Worm (Caenorhabditis elegans) whole organism, young adult: ENCODE results near the gene srw-54.

Source experiments
- B0035.1 ChIP-seq: sonication (generic microtip); optimal IDR thresholded peaks from 2 replicates; lab custom pipeline; 2016; ENCODE audit warnings: missing genetic modification characterization, mild to moderate bottlenecking, missing compliant biosample characterization, missing genotype, missing genetic modification reagents
- B0336.3 ChIP-seq: fragments of 200-800 bp; sonication (Bioruptor generic); IDR thresholded peaks from 2 replicates; pipeline ENCODE4 v1.3.6; 2022; ENCODE audit warnings: missing genetic modification characterization, missing compliant biosample characterization
- F22D6.2 ChIP-seq: sonication (generic microtip); optimal IDR thresholded peaks from 2 replicates; lab custom pipeline; 2016; ENCODE audit warnings: mild to moderate bottlenecking, missing genetic modification characterization, missing compliant biosample characterization
- F33H1.4 ChIP-seq: fragments of 200-800 bp; sonication (Bioruptor generic); IDR thresholded peaks from 2 replicates; pipeline ENCODE4 v1.3.6; 2022; ENCODE audit warnings: missing genetic modification reagents, missing genetic modification characterization, missing compliant biosample characterization
- F52B5.7 ChIP-seq: sonication (generic microtip); optimal IDR thresholded peaks from 2 replicates; lab custom pipeline; 2016; ENCODE audit warnings: mild to moderate bottlenecking, missing genetic modification characterization, missing compliant biosample characterization
- K11D2.4 ChIP-seq: fragments of 200-800 bp; sonication (Bioruptor generic); IDR thresholded peaks from 2 replicates; pipeline ENCODE4 v1.3.6; 2022; ENCODE audit warnings: missing genetic modification reagents, missing genetic modification characterization, missing compliant biosample characterization
- K12H6.12 ChIP-seq: fragments of 200-800 bp; sonication (Bioruptor generic); optimal IDR thresholded peaks from 2 replicates; lab custom pipeline; 2018; ENCODE audit warnings: mild to moderate bottlenecking, missing genetic modification characterization, missing compliant biosample characterization
- Y53F4B.3 ChIP-seq: fragments of 200-800 bp; sonication (Bioruptor generic); IDR thresholded peaks from 2 replicates; pipeline ENCODE4 v1.3.6; 2022; ENCODE audit warnings: missing genetic modification reagents, missing genetic modification characterization, missing compliant biosample characterization
- Y53G8AR.9 ChIP-seq: fragments of 200-800 bp; sonication (Bioruptor generic); conservative IDR thresholded peaks from 2 replicates; pipeline ENCODE4 v1.3.6; 2022; ENCODE audit warnings: missing genetic modification reagents, missing genetic modification characterization, missing compliant biosample characterization
- Y56A3A.18 ChIP-seq: fragments of 200-800 bp; sonication (Bioruptor generic); IDR thresholded peaks from 2 replicates; pipeline ENCODE4 v1.3.6; 2022; ENCODE audit warnings: missing genetic modification reagents, missing genetic modification characterization, missing compliant biosample characterization
- ama-1 ChIP-seq, 3 experiments: fragments of 150-350 bp in 1 of 3; sonication (generic microtip) in 2 of 3; optimal IDR thresholded peaks; 2 replicates each; lab custom pipeline; 2014 to 2018; ENCODE audit warnings: missing biosample characterization in 2 of 3, missing genetic modification characterization in 2 of 3, missing genetic modification reagents in 2 of 3
- aptf-2 ChIP-seq: fragments of 200-800 bp; sonication (Bioruptor generic); conservative IDR thresholded peaks from 2 replicates; pipeline ENCODE4 v1.3.6; 2022; ENCODE audit warnings: missing genetic modification reagents, missing genetic modification characterization, missing compliant biosample characterization
- attf-5 ChIP-seq: fragments of 200-800 bp; sonication (Bioruptor generic); optimal IDR thresholded peaks from 2 replicates; lab custom pipeline; 2018; ENCODE audit warnings: mild to moderate bottlenecking, missing genetic modification characterization, missing compliant biosample characterization
- attf-6 ChIP-seq: fragments of 200-800 bp; sonication (Bioruptor generic); IDR thresholded peaks from 2 replicates; pipeline ENCODE4 v1.3.6; 2022; ENCODE audit warnings: missing genetic modification reagents, missing genetic modification characterization, missing compliant biosample characterization
- bed-1 ChIP-seq: fragments of 200-800 bp; sonication (Bioruptor generic); IDR thresholded peaks from 2 replicates; pipeline ENCODE4 v1.3.6; 2022; ENCODE audit warnings: missing genetic modification reagents, missing genetic modification characterization, missing compliant biosample characterization
- cebp-1 ChIP-seq, 2 experiments: fragments of 200-800 bp in 1 of 2; sonication (Bioruptor generic) in 1 of 2; sonication (generic microtip) in 1 of 2; IDR thresholded peaks in 1 of 2; optimal IDR thresholded peaks in 1 of 2; 2 replicates each; pipeline versions ENCODE4 v1.3.6 to Lab custom; 2017 to 2022; ENCODE audit warnings: missing compliant biosample characterization in 2 of 2, missing genetic modification characterization in 2 of 2, mild to moderate bottlenecking in 1 of 2, missing genetic modification reagents in 1 of 2, moderate library complexity in 1 of 2
- ceh-27 ChIP-seq: fragments of 200-800 bp; sonication (Bioruptor generic); optimal IDR thresholded peaks from 2 replicates; lab custom pipeline; 2018; ENCODE audit warnings: mild to moderate bottlenecking, missing genetic modification characterization, moderate library complexity, missing compliant biosample characterization
- ceh-58 ChIP-seq: fragments of 200-800 bp; sonication (Bioruptor generic); IDR thresholded peaks from 2 replicates; pipeline ENCODE4 v1.3.6; 2022; ENCODE audit warnings: missing genetic modification characterization, missing compliant biosample characterization
- ceh-91 ChIP-seq: fragments of 200-800 bp; sonication (Bioruptor generic); IDR thresholded peaks from 2 replicates; pipeline ENCODE4 v1.3.6; 2022; ENCODE audit warnings: missing genetic modification reagents, missing genetic modification characterization, missing compliant biosample characterization
- die-1 ChIP-seq: sonication (generic microtip); optimal IDR thresholded peaks from 2 replicates; lab custom pipeline; 2016; ENCODE audit warnings: missing genotype, mild to moderate bottlenecking, missing genetic modification characterization, missing compliant biosample characterization
- dpff-1 ChIP-seq: sonication (generic microtip); optimal IDR thresholded peaks from 2 replicates; lab custom pipeline; 2017; ENCODE audit warnings: mild to moderate bottlenecking, missing genetic modification characterization, missing compliant biosample characterization
- dpl-1 ChIP-seq: fragments of 150-350 bp; optimal IDR thresholded peaks from 2 replicates; lab custom pipeline; 2014; ENCODE audit warnings: missing biosample characterization, missing genetic modification reagents, missing genetic modification characterization
- efl-1 ChIP-seq: fragments of 150-350 bp; optimal IDR thresholded peaks from 2 replicates; lab custom pipeline; 2014; ENCODE audit warnings: missing biosample characterization, missing genetic modification reagents, missing genetic modification characterization
- egrh-3 ChIP-seq: fragments of 200-800 bp; sonication (Bioruptor generic); IDR thresholded peaks from 2 replicates; pipeline ENCODE4 v1.3.6; 2022; ENCODE audit warnings: missing genetic modification reagents, missing genetic modification characterization, missing compliant biosample characterization
- ets-4 ChIP-seq: fragments of 200-800 bp; sonication (Bioruptor generic); optimal IDR thresholded peaks from 2 replicates; lab custom pipeline; 2018; ENCODE audit warnings: mild to moderate bottlenecking, missing genetic modification characterization, missing compliant biosample characterization
- let-607 ChIP-seq, 2 experiments: fragments of 200-800 bp in 1 of 2; sonication (Bioruptor generic) in 1 of 2; sonication (generic microtip) in 1 of 2; optimal IDR thresholded peaks; 2 replicates each; lab custom pipeline; 2016 to 2018; ENCODE audit warnings: mild to moderate bottlenecking in 2 of 2, missing compliant biosample characterization in 2 of 2, missing genetic modification characterization in 2 of 2, moderate library complexity in 2 of 2, missing genotype in 1 of 2
- lin-54 ChIP-seq: fragments of 200-800 bp; sonication (Bioruptor generic); optimal IDR thresholded peaks from 2 replicates; lab custom pipeline; 2018; ENCODE audit warnings: mild to moderate bottlenecking, missing genetic modification characterization, missing compliant biosample characterization
- lir-1 ChIP-seq: fragments of 200-800 bp; sonication (Bioruptor generic); conservative IDR thresholded peaks from 2 replicates; pipeline ENCODE4 v1.3.6; 2022; ENCODE audit warnings: missing genetic modification reagents, missing genetic modification characterization, missing compliant biosample characterization
- madf-10 ChIP-seq: sonication (generic microtip); optimal IDR thresholded peaks from 2 replicates; lab custom pipeline; 2016; ENCODE audit warnings: mild to moderate bottlenecking, missing genetic modification characterization, missing compliant biosample characterization
- mel-28 ChIP-seq: sonication (generic microtip); optimal IDR thresholded peaks from 2 replicates; lab custom pipeline; 2016; ENCODE audit warnings: borderline replicate concordance, mild to moderate bottlenecking, missing genetic modification characterization, missing compliant biosample characterization
- mes-4 ChIP-seq: sonication (generic microtip); optimal IDR thresholded peaks from 2 replicates; lab custom pipeline; 2016; ENCODE audit warnings: missing genotype, missing genetic modification characterization, missing compliant biosample characterization
- nfya-1 ChIP-seq: sonication (generic microtip); optimal IDR thresholded peaks from 2 replicates; lab custom pipeline; 2017; ENCODE audit warnings: antibody characterized with exemption, missing compliant biosample characterization, missing genetic modification characterization, borderline replicate concordance; ENCODE audit not compliant: insufficient read depth
- nfyb-1 ChIP-seq: fragments of 200-800 bp; sonication (Bioruptor generic); IDR thresholded peaks from 2 replicates; pipeline ENCODE4 v1.3.6; 2022; ENCODE audit warnings: missing genetic modification reagents, missing genetic modification characterization, missing compliant biosample characterization
- nhr-80 ChIP-seq: sonication (generic microtip); optimal IDR thresholded peaks from 2 replicates; lab custom pipeline; 2016; ENCODE audit warnings: missing genetic modification characterization, missing compliant biosample characterization
- nhr-90 ChIP-seq: sonication (generic microtip); optimal IDR thresholded peaks from 2 replicates; lab custom pipeline; 2016; ENCODE audit warnings: missing genotype, mild to moderate bottlenecking, missing genetic modification characterization, missing compliant biosample characterization
- pbrm-1 ChIP-seq: fragments of 200-800 bp; sonication (Bioruptor generic); IDR thresholded peaks from 2 replicates; pipeline ENCODE4 v1.3.6; 2022; ENCODE audit warnings: missing genetic modification reagents, missing genetic modification characterization, missing compliant biosample characterization
- sdz-38 ChIP-seq: sonication (generic microtip); optimal IDR thresholded peaks from 2 replicates; lab custom pipeline; 2016; ENCODE audit warnings: missing genotype, missing genetic modification characterization, missing compliant biosample characterization
- snpc-3.4 ChIP-seq: sonication (generic microtip); optimal IDR thresholded peaks from 2 replicates; lab custom pipeline; 2017; ENCODE audit warnings: missing genetic modification characterization, mild to moderate bottlenecking, missing compliant biosample characterization, antibody characterized with exemption, moderate library complexity, missing genotype, missing genetic modification reagents
- somi-1 ChIP-seq: fragments of 200-800 bp; sonication (Bioruptor generic); optimal IDR thresholded peaks from 2 replicates; lab custom pipeline; 2018; ENCODE audit warnings: mild to moderate bottlenecking, missing genetic modification characterization, missing compliant biosample characterization
- tbp1 ChIP-seq: fragments of 200-800 bp; sonication (Bioruptor generic); optimal IDR thresholded peaks from 2 replicates; lab custom pipeline; 2018; ENCODE audit warnings: mild to moderate bottlenecking, missing genetic modification characterization, missing compliant biosample characterization
- tlf-1 ChIP-seq: fragments of 200-800 bp; sonication (Bioruptor generic); optimal IDR thresholded peaks from 2 replicates; lab custom pipeline; 2018; ENCODE audit warnings: mild to moderate bottlenecking, missing genetic modification characterization, missing compliant biosample characterization
- unc-130 ChIP-seq: sonication (generic microtip); optimal IDR thresholded peaks from 2 replicates; lab custom pipeline; 2016; ENCODE audit warnings: missing genetic modification reagents, missing genetic modification characterization, missing compliant biosample characterization
- zfh-2 ChIP-seq: fragments of 200-800 bp; sonication (Bioruptor generic); conservative IDR thresholded peaks from 2 replicates; pipeline ENCODE4 v1.3.6; 2022; ENCODE audit warnings: missing genetic modification reagents, missing genetic modification characterization, missing compliant biosample characterization
- ztf-26 ChIP-seq: sonication (generic microtip); optimal IDR thresholded peaks from 2 replicates; lab custom pipeline; 2017; ENCODE audit warnings: missing genetic modification characterization, missing compliant biosample characterization
- ztf-6 ChIP-seq: fragments of 200-800 bp; sonication (Bioruptor generic); IDR thresholded peaks from 2 replicates; pipeline ENCODE4 v1.3.6; 2022; ENCODE audit warnings: missing genetic modification reagents, missing genetic modification characterization, missing compliant biosample characterization

srw-54 gene

ce11 chrV:16594514-16594913 is 16.6 kb upstream of the srw-54 start:
- TF ChIP-seq F52B5.7 (tag; lab: Kevin White, UChicago) (no peak), lir-1 (GFP tag; lab: Robert Waterston, UW) (no peak), K11D2.4 (GFP tag; lab: Robert Waterston, UW) (0 out of 2 replicates have a peak, but pooled peaks have one; percentile 8), cebp-1 (GFP tag; IDR thresholded peaks at IDR 0.05; lab: Robert Waterston, UW) (no peak), cebp-1 (tag; optimal IDR thresholded peaks at IDR 0.05; lab: Kevin White, UChicago) (no peak), mes-4 (no peak), ceh-58 (no peak), dpl-1 (GFP tag; lab: Kevin White, UChicago) (no peak), nhr-90 (tag; lab: Kevin White, UChicago) (no peak), pbrm-1 (peak; percentile 25; the same call in 1 of the 2 replicates), ztf-6 (no peak), B0035.1 (no peak), ceh-91 (GFP tag; lab: Robert Waterston, UW) (no peak), Y53F4B.3 (GFP tag; lab: Robert Waterston, UW) (no peak), efl-1 (GFP tag; lab: Kevin White, UChicago) (no peak), ztf-26 (tag; lab: Kevin White, UChicago) (no peak), nhr-80 (peak; percentile 20)

- no peak for TF ChIP-seq mel-28 (tag; lab: Kevin White, UChicago)
- TF ChIP-seq K12H6.12 = peak; percentile 22
- no peak for TF ChIP-seq dpff-1
- peak; percentile 63 for TF ChIP-seq ama-1 (optimal IDR thresholded peaks at IDR 0.05; lab: Kevin White, UChicago)
- no peak for TF ChIP-seq ama-1 (GFP tag; optimal IDR thresholded peaks at IDR 0.05; lab: Kevin White, UChicago)
- 0 out of 2 replicates have a peak, but pooled peaks have one; percentile 36 for TF ChIP-seq nfyb-1 (GFP tag; lab: Robert Waterston, UW)
- TF ChIP-seq F52B5.7 (tag; lab: Kevin White, UChicago) = peak; percentile 2
- peak; percentile 74 for TF ChIP-seq nhr-80
- no peak for TF ChIP-seq attf-6 (GFP tag; lab: Robert Waterston, UW)
- peak; percentile 47 for TF ChIP-seq sdz-38 (tag; lab: Kevin White, UChicago)
- TF ChIP-seq die-1 (tag; lab: Kevin White, UChicago) = no peak
- no peak for TF ChIP-seq unc-130
- 0 out of 2 replicates have a peak, but pooled peaks have one; percentile 30 for TF ChIP-seq pbrm-1
- no peak for TF ChIP-seq B0035.1
- no peak for TF ChIP-seq ceh-27
- TF ChIP-seq somi-1 (GFP tag; lab: Kevin White, UChicago) = peak; percentile 33
- no peak for TF ChIP-seq Y56A3A.18 (GFP tag; lab: Robert Waterston, UW)
- 0 out of 2 replicates have a peak, but pooled peaks have one; percentile 11 for TF ChIP-seq Y53G8AR.9 (GFP tag; lab: Robert Waterston, UW)
- TF ChIP-seq egrh-3 = no peak
- no peak for TF ChIP-seq bed-1 (GFP tag; lab: Robert Waterston, UW)
- peak; percentile 28 for TF ChIP-seq tbp1 (GFP tag; lab: Kevin White, UChicago)
- TF ChIP-seq tlf-1 (GFP tag; lab: Kevin White, UChicago) = no peak
- TF ChIP-seq B0336.3 (GFP tag; lab: Robert Waterston, UW) = peak; percentile 42; the same call in 1 of the 2 replicates
- TF ChIP-seq ets-4 = no peak
- TF ChIP-seq F33H1.4 = no peak
- no peak for TF ChIP-seq aptf-2
- peak; percentile 39 for TF ChIP-seq lin-54 (GFP tag; lab: Kevin White, UChicago)
- peak in 1 of 2 experiments; percentile 30 for TF ChIP-seq let-607 (tag; optimal IDR thresholded peaks at IDR 0.05; lab: Kevin White, UChicago)
- peak; percentile 69 for TF ChIP-seq zfh-2 (GFP tag; lab: Robert Waterston, UW)
- TF ChIP-seq snpc-3.4 (tag; lab: Kevin White, UChicago) = no peak
- peak; percentile 29 for TF ChIP-seq madf-10 (tag; lab: Kevin White, UChicago)
- TF ChIP-seq attf-5 (GFP tag; lab: Kevin White, UChicago) = peak; percentile 3
- TF ChIP-seq nfya-1 (tag; lab: Kevin White, UChicago) = no peak
- TF ChIP-seq F22D6.2 (tag; lab: Kevin White, UChicago) = no peak
- TF ChIP-seq cebp-1 (GFP tag; IDR thresholded peaks at IDR 0.05; lab: Robert Waterston, UW) = no peak
- TF ChIP-seq cebp-1 (tag; optimal IDR thresholded peaks at IDR 0.05; lab: Kevin White, UChicago) = peak; percentile 32
Observed at ce11 chrV:16595140-16595791, 15.9 kb upstream of the srw-54 start, which contains the start of gene cpl-1. cpl-1 (minus strand) TSS chrV:16595346.
